Worm (Caenorhabditis elegans) whole organism, L1 larva: Measurements from ENCODE around the gene lec-2.

Experiments used
- F16B12.6 ChIP-seq: fragments of 150-350 bp; optimal IDR thresholded peaks from 2 replicates; lab custom pipeline; 2014; ENCODE audit warnings: missing biosample characterization, missing genetic modification characterization
- fkh-8 ChIP-seq: sonication (generic microtip); optimal IDR thresholded peaks from 2 replicates; lab custom pipeline; 2016; ENCODE audit warnings: mild to moderate bottlenecking, missing genetic modification characterization, missing compliant biosample characterization
- lin-13 ChIP-seq: fragments of 150-350 bp; optimal IDR thresholded peaks from 2 replicates; lab custom pipeline; 2014; ENCODE audit warnings: missing biosample characterization, missing genetic modification reagents, missing genetic modification characterization
- mdl-1 ChIP-seq, 2 experiments: fragments of 150-350 bp; optimal IDR thresholded peaks; 2 replicates each; lab custom pipeline; 2014 to 2017; ENCODE audit warnings: missing biosample characterization in 2 of 2, missing genetic modification characterization in 2 of 2, inconsistent platforms in 1 of 2
- pag-3 ChIP-seq: sonication (generic microtip); optimal IDR thresholded peaks from 2 replicates; lab custom pipeline; 2017; ENCODE audit warnings: missing genetic modification characterization, mild to moderate bottlenecking, missing compliant biosample characterization, antibody characterized with exemption, borderline replicate concordance; ENCODE audit not compliant: insufficient read depth
- sox-4 ChIP-seq: sonication (generic microtip); optimal IDR thresholded peaks from 2 replicates; lab custom pipeline; 2016; ENCODE audit warnings: missing genetic modification characterization, missing compliant biosample characterization
- tbx-2 ChIP-seq: sonication (generic microtip); optimal IDR thresholded peaks from 2 replicates; lab custom pipeline; 2016; ENCODE audit warnings: missing genetic modification characterization, missing compliant biosample characterization
- unc-62 ChIP-seq: fragments of 150-350 bp; optimal IDR thresholded peaks from 2 replicates; lab custom pipeline; 2014; ENCODE audit warnings: missing biosample characterization, missing genetic modification reagents, missing genetic modification characterization
- ztf-11 ChIP-seq, 2 experiments: sonication (generic microtip); optimal IDR thresholded peaks; 2 replicates each; lab custom pipeline; 2016 to 2017; ENCODE audit warnings: missing genetic modification characterization in 2 of 2, missing biosample characterization in 1 of 2, missing compliant biosample characterization in 1 of 2

DNA sequence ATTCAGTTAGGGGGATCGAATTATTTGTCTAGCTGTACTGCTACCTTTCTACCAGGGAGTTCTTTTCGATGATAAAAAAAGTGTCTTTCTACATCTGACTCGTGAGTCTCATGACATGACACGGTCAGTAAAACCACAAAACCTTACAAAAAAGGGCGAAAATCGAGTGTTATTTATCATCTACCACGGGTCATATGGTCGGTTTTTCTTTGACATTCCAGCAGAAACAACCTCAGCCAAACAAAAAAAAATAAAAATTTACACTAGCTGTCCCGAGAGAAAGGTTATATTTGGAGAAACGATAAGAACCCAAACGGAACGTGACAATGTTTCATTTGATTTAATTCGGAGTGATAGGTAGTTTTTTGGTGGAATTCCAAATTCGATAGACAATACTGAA, 3.7 kb upstream of the lec-2 start:
- TF ChIP-seq fkh-8 (no peak), sox-4 (tag; lab: Kevin White, UChicago) (no peak), mdl-1 (tag; optimal IDR thresholded peaks at IDR 0.05; lab: Kevin White, UChicago) (peak in 1 of 2 experiments; percentile 60), tbx-2 (tag; lab: Kevin White, UChicago) (peak; percentile 45), pag-3 (tag; lab: Kevin White, UChicago) (no peak), ztf-11 (tag; optimal IDR thresholded peaks at IDR 0.05; lab: Kevin White, UChicago) (no peak), unc-62 (no peak), lin-13 (no peak), F16B12.6 (tag; lab: Kevin White, UChicago) (no peak)
